Fruit fly (Drosophila melanogaster) whole organism, pupa: ENCODE results near the gene Grip.

ENCODE experiments used
- CG14655 ChIP-seq: fragments of 200-800 bp; sonication (Bioruptor generic); optimal IDR thresholded peaks from 3 replicates; lab custom pipeline; 2017; ENCODE audit warnings: mild to moderate bottlenecking, missing biosample characterization, missing genetic modification reagents, missing genetic modification characterization
- CG32121 ChIP-seq: fragments of 200-800 bp; sonication (Bioruptor generic); IDR thresholded peaks from 2 replicates; pipeline ENCODE4 v1.3.6; 2022; ENCODE audit warnings: missing biosample characterization, missing genetic modification characterization
- EcR ChIP-seq: fragments of 200-800 bp; sonication (Bioruptor generic); optimal IDR thresholded peaks from 3 replicates; lab custom pipeline; 2019; ENCODE audit warnings: missing biosample characterization, missing genetic modification characterization, mild to moderate bottlenecking, moderate library complexity, missing genetic modification reagents
- Pif1B ChIP-seq: fragments of 200-800 bp; sonication (Bioruptor generic); optimal IDR thresholded peaks from 3 replicates; lab custom pipeline; 2016; ENCODE audit warnings: missing biosample characterization, missing genetic modification characterization

dm6 chrX:5952265-5952664 is 13.8 kb upstream of the Grip start, which contains the start of gene CG6048:
- TF ChIP-seq CG14655 (GFP tag; lab: Kevin White, UChicago) (no peak), Pif1B (GFP tag; lab: Kevin White, UChicago) (no peak), EcR (GFP tag; lab: Kevin White, UChicago) (no peak), CG32121 (GFP tag; lab: Robert Waterston, UW) (no peak)
